Worm (Caenorhabditis elegans): ENCODE measurements around the gene K02D10.2.
A peak's percentile ranks its signal among the peaks of the same experiment; 100 is the strongest.

K02D10.2 gene

DNA sequence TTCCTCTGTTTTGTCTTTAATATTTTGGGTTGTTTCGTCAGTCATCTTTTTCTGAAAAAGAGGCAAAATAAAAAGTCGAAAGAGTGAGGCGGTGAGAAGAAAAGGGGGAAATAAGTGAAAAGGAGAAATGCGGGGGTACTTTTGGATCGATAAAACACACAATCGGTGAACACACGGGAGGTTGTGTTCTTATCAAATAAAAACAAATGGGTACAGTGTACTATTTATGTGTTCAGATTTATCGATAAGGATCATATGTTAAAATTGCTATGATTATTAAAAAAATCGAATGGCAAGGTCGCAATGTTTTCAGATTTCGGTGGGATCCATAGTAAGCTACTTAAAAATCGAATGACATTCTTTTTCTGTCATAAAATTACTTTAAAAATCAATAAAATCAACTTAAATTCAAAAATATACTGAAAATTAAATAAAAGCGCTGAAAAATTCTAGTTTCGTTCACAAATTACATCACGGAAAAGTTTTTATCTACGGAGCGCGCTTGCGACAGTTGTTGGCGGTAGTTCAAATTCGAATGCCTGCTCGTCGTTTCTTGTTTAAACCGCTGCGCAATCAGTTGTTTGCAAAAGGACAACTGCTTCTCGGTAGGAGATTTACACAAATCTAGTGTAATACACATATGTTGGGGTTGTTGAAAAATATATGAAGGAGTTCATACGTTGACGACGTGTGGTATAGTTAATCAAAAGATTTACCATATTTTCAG, 38.3 kb upstream of the K02D10.2 start, which contains the start of gene prx-19 (continued):
- TF ChIP-seq lsy-2 (tag; optimal IDR thresholded peaks at IDR 0.05) = peak; percentile 47 to 79
- no peak for TF ChIP-seq nhr-76 (tag; optimal IDR thresholded peaks at IDR 0.05)
- TF ChIP-seq C16A3.4 (tag; optimal IDR thresholded peaks at IDR 0.05) = peak; percentile 60
- no peak for TF ChIP-seq unc-62 (GFP tag; optimal IDR thresholded peaks at IDR 0.05)
- TF ChIP-seq aha-1 (tag; optimal IDR thresholded peaks at IDR 0.05) = no peak
- TF ChIP-seq jun-1 (tag; optimal IDR thresholded peaks at IDR 0.05) = no peak
- no peak for TF ChIP-seq lir-3 (tag; optimal IDR thresholded peaks at IDR 0.05; ENCODE audit: poor library complexity)
- TF ChIP-seq skn-1 (tag; optimal IDR thresholded peaks at IDR 0.05) = peak; percentile 68
- peak; percentile 90 to 95 for TF ChIP-seq efl-1 (optimal IDR thresholded peaks at IDR 0.05)
- TF ChIP-seq efl-1 (GFP tag; optimal IDR thresholded peaks at IDR 0.05 in 1 of 2) = peak; percentile 95 to 100
- no peak for TF ChIP-seq fkh-4 (tag; optimal IDR thresholded peaks at IDR 0.05; ENCODE audit: borderline replicate concordance)
- no peak for TF ChIP-seq ces-1 (GFP tag; optimal IDR thresholded peaks at IDR 0.05)
- TF ChIP-seq pag-3 (tag; optimal IDR thresholded peaks at IDR 0.05; ENCODE audit: borderline replicate concordance, insufficient read depth) = no peak
- TF ChIP-seq ztf-4 (tag; optimal IDR thresholded peaks at IDR 0.05) = no peak
- no peak for TF ChIP-seq nhr-77 (tag; optimal IDR thresholded peaks at IDR 0.05)
- peak; percentile 45 for TF ChIP-seq dsc-1 (tag; optimal IDR thresholded peaks at IDR 0.05)
- no peak for TF ChIP-seq hpl-2 (GFP tag; optimal IDR thresholded peaks at IDR 0.05)
- peak in 1 of 6 experiments; percentile 45 for TF ChIP-seq elt-3 (tag; optimal IDR thresholded peaks at IDR 0.05)
- TF ChIP-seq lin-14 (GFP tag; optimal IDR thresholded peaks at IDR 0.05) = peak; percentile 32
- no peak for TF ChIP-seq grh-1 (GFP tag; IDR thresholded peaks at IDR 0.05)
- peak; percentile 66 for TF ChIP-seq mep-1 (tag; optimal IDR thresholded peaks at IDR 0.05)
- peak; percentile 49 for TF ChIP-seq tbx-2 (tag; optimal IDR thresholded peaks at IDR 0.05)
- no peak for TF ChIP-seq nhr-28 (tag; optimal IDR thresholded peaks at IDR 0.05)
- TF ChIP-seq lin-35 (GFP tag; optimal IDR thresholded peaks at IDR 0.05) = peak; percentile 94 to 98
- TF ChIP-seq fkh-10 (GFP tag; optimal IDR thresholded peaks at IDR 0.05) = no peak
- no peak for TF ChIP-seq fos-1 (tag; optimal IDR thresholded peaks at IDR 0.05)
- no peak for TF ChIP-seq vab-15 (tag; optimal IDR thresholded peaks at IDR 0.05)
- TF ChIP-seq nhr-47 (tag; optimal IDR thresholded peaks at IDR 0.05) = peak; percentile 54
- TF ChIP-seq dpl-1 (GFP tag; optimal IDR thresholded peaks at IDR 0.05) = peak; percentile 90 to 94 (median 93)
- TF ChIP-seq ceh-88 (GFP tag; IDR thresholded peaks at IDR 0.05) = no peak
- peak in 1 of 2 experiments; percentile 38 for TF ChIP-seq mdl-1 (tag; optimal IDR thresholded peaks at IDR 0.05)
- TF ChIP-seq ama-1 (optimal IDR thresholded peaks at IDR 0.05) = no peak
- no peak for TF ChIP-seq mef-2 (tag; optimal IDR thresholded peaks at IDR 0.05)
- TF ChIP-seq lin-15B (tag; optimal IDR thresholded peaks at IDR 0.05) = peak; percentile 46
- no peak for TF ChIP-seq lin-13 (GFP tag; optimal IDR thresholded peaks at IDR 0.05)
- TF ChIP-seq unc-86 (tag; optimal IDR thresholded peaks at IDR 0.05) = no peak
- no peak for TF ChIP-seq unc-30 (tag; optimal IDR thresholded peaks at IDR 0.05)
- TF ChIP-seq rnt-1 (tag; optimal IDR thresholded peaks at IDR 0.05) = peak; percentile 57
- no peak for TF ChIP-seq fkh-8 (tag; optimal IDR thresholded peaks at IDR 0.05)

DNA sequence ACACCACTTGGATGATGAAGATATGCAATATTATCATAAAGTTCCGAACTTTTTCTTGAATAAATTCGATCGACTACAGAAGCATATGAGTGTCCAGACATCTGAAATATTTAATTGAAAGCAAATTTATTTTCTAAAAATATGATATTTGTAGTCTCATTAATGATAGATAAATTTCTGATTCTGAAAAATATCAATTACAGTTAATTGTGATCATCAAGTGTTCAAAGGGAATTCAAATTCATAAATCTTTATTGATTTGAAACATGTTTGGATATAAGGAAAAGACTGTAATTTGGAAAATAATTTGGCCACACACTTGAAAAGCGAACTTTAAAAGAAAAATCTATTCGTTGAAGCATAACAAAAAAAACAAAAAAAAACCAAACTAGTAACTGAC, 36.2 kb upstream of the K02D10.2 start, which contains the start of gene F54F2.7:
F54F2.7 (minus strand) TSS at position 101 of the 400 bp plus-strand sequence.
- TF ChIP-seq hlh-4 (tag; optimal IDR thresholded peaks at IDR 0.05) (no peak), nhr-71 (tag; optimal IDR thresholded peaks at IDR 0.05) (no peak), unc-86 (tag; optimal IDR thresholded peaks at IDR 0.05) (no peak), efl-3 (GFP tag; optimal IDR thresholded peaks at IDR 0.05) (no peak), xbp-1 (tag; optimal IDR thresholded peaks at IDR 0.05) (no peak), elt-2 (tag; optimal IDR thresholded peaks at IDR 0.05) (no peak), snu-23 (GFP tag; optimal IDR thresholded peaks at IDR 0.05) (no peak), zip-4 (GFP tag; optimal IDR thresholded peaks at IDR 0.05) (no peak), swsn-7 (tag; optimal IDR thresholded peaks at IDR 0.05) (no peak), egl-27 (tag; optimal IDR thresholded peaks at IDR 0.05) (no peak), unc-30 (tag; optimal IDR thresholded peaks at IDR 0.05) (no peak), jun-1 (tag; optimal IDR thresholded peaks at IDR 0.05) (no peak), nhr-85 (tag) (no peak), lin-39 (tag; optimal IDR thresholded peaks at IDR 0.05) (no peak), mab-9 (GFP tag; IDR thresholded peaks at IDR 0.05) (no peak)
